Worm (Caenorhabditis elegans) whole organism, young adult: Measurements from ENCODE around the gene mics-1.

Experiments used
- B0019.2 ChIP-seq: fragments of 200-800 bp; sonication (Bioruptor generic); conservative IDR thresholded peaks from 2 replicates; pipeline ENCODE4 v1.3.6; 2022; ENCODE audit warnings: missing genetic modification reagents, missing genetic modification characterization, missing compliant biosample characterization
- B0336.3 ChIP-seq: fragments of 200-800 bp; sonication (Bioruptor generic); IDR thresholded peaks from 2 replicates; pipeline ENCODE4 v1.3.6; 2022; ENCODE audit warnings: missing genetic modification characterization, missing compliant biosample characterization
- F10E7.11 ChIP-seq: sonication (generic microtip); optimal IDR thresholded peaks from 2 replicates; lab custom pipeline; 2017; ENCODE audit warnings: mild to moderate bottlenecking, missing genetic modification characterization, moderate library complexity, missing compliant biosample characterization
- F22D6.2 ChIP-seq: sonication (generic microtip); optimal IDR thresholded peaks from 2 replicates; lab custom pipeline; 2016; ENCODE audit warnings: mild to moderate bottlenecking, missing genetic modification characterization, missing compliant biosample characterization
- F33H1.4 ChIP-seq: fragments of 200-800 bp; sonication (Bioruptor generic); IDR thresholded peaks from 2 replicates; pipeline ENCODE4 v1.3.6; 2022; ENCODE audit warnings: missing genetic modification reagents, missing genetic modification characterization, missing compliant biosample characterization
- T26A5.8 ChIP-seq: sonication (generic microtip); optimal IDR thresholded peaks from 2 replicates; lab custom pipeline; 2016; ENCODE audit warnings: missing genetic modification characterization, missing compliant biosample characterization
- Y53G8AR.9 ChIP-seq: fragments of 200-800 bp; sonication (Bioruptor generic); conservative IDR thresholded peaks from 2 replicates; pipeline ENCODE4 v1.3.6; 2022; ENCODE audit warnings: missing genetic modification reagents, missing genetic modification characterization, missing compliant biosample characterization
- Y56A3A.18 ChIP-seq: fragments of 200-800 bp; sonication (Bioruptor generic); IDR thresholded peaks from 2 replicates; pipeline ENCODE4 v1.3.6; 2022; ENCODE audit warnings: missing genetic modification reagents, missing genetic modification characterization, missing compliant biosample characterization
- attf-3 ChIP-seq: fragments of 200-800 bp; sonication (Bioruptor generic); conservative IDR thresholded peaks from 2 replicates; pipeline ENCODE4 v1.3.6; 2022; ENCODE audit warnings: missing genetic modification reagents, missing genetic modification characterization, missing compliant biosample characterization
- attf-6 ChIP-seq: fragments of 200-800 bp; sonication (Bioruptor generic); IDR thresholded peaks from 2 replicates; pipeline ENCODE4 v1.3.6; 2022; ENCODE audit warnings: missing genetic modification reagents, missing genetic modification characterization, missing compliant biosample characterization
- bed-1 ChIP-seq: fragments of 200-800 bp; sonication (Bioruptor generic); IDR thresholded peaks from 2 replicates; pipeline ENCODE4 v1.3.6; 2022; ENCODE audit warnings: missing genetic modification reagents, missing genetic modification characterization, missing compliant biosample characterization
- bed-2 ChIP-seq: fragments of 200-800 bp; sonication (Bioruptor generic); IDR thresholded peaks from 2 replicates; pipeline ENCODE4 v1.3.6; 2022; ENCODE audit warnings: missing genetic modification reagents, missing genetic modification characterization, missing compliant biosample characterization
- ccch-3 ChIP-seq: fragments of 200-800 bp; sonication (Bioruptor generic); optimal IDR thresholded peaks from 2 replicates; lab custom pipeline; 2018; ENCODE audit warnings: mild to moderate bottlenecking, missing genetic modification characterization, missing compliant biosample characterization
- cebp-1 ChIP-seq, 2 experiments: fragments of 200-800 bp in 1 of 2; sonication (Bioruptor generic) in 1 of 2; sonication (generic microtip) in 1 of 2; IDR thresholded peaks in 1 of 2; optimal IDR thresholded peaks in 1 of 2; 2 replicates each; pipeline versions ENCODE4 v1.3.6 to Lab custom; 2017 to 2022; ENCODE audit warnings: missing compliant biosample characterization in 2 of 2, missing genetic modification characterization in 2 of 2, mild to moderate bottlenecking in 1 of 2, missing genetic modification reagents in 1 of 2, moderate library complexity in 1 of 2
- cebp-2 ChIP-seq: fragments of 200-800 bp; sonication (Bioruptor generic); IDR thresholded peaks from 2 replicates; pipeline ENCODE4 v1.3.6; 2022; ENCODE audit warnings: missing genetic modification characterization, missing compliant biosample characterization
- ceh-27 ChIP-seq: fragments of 200-800 bp; sonication (Bioruptor generic); optimal IDR thresholded peaks from 2 replicates; lab custom pipeline; 2018; ENCODE audit warnings: mild to moderate bottlenecking, missing genetic modification characterization, moderate library complexity, missing compliant biosample characterization
- ceh-40 ChIP-seq: fragments of 200-800 bp; sonication (Bioruptor generic); IDR thresholded peaks from 2 replicates; pipeline ENCODE4 v1.3.6; 2022; ENCODE audit warnings: missing genetic modification characterization, missing compliant biosample characterization
- ceh-79 ChIP-seq: sonication (generic microtip); optimal IDR thresholded peaks from 2 replicates; lab custom pipeline; 2017; ENCODE audit warnings: mild to moderate bottlenecking, missing genetic modification characterization, missing compliant biosample characterization
- chd-7 ChIP-seq: sonication (generic microtip); optimal IDR thresholded peaks from 2 replicates; lab custom pipeline; 2016; ENCODE audit warnings: mild to moderate bottlenecking, missing genetic modification characterization, moderate library complexity, missing compliant biosample characterization
- dpff-1 ChIP-seq: sonication (generic microtip); optimal IDR thresholded peaks from 2 replicates; lab custom pipeline; 2017; ENCODE audit warnings: mild to moderate bottlenecking, missing genetic modification characterization, missing compliant biosample characterization
- egl-18 ChIP-seq: fragments of 200-800 bp; sonication (Bioruptor generic); IDR thresholded peaks from 2 replicates; pipeline ENCODE4 v1.3.6; 2022; ENCODE audit warnings: missing genetic modification reagents, missing genetic modification characterization, missing compliant biosample characterization
- egl-44 ChIP-seq: fragments of 200-800 bp; sonication (Bioruptor generic); IDR thresholded peaks from 2 replicates; pipeline ENCODE4 v1.3.6; 2022; ENCODE audit warnings: missing genetic modification reagents, missing genetic modification characterization, missing compliant biosample characterization
- ekl-4 ChIP-seq: fragments of 200-800 bp; sonication (Bioruptor generic); IDR thresholded peaks from 2 replicates; pipeline ENCODE4 v1.3.6; 2022; ENCODE audit warnings: missing genetic modification reagents, missing genetic modification characterization, missing compliant biosample characterization
- ets-4 ChIP-seq: fragments of 200-800 bp; sonication (Bioruptor generic); optimal IDR thresholded peaks from 2 replicates; lab custom pipeline; 2018; ENCODE audit warnings: mild to moderate bottlenecking, missing genetic modification characterization, missing compliant biosample characterization
- fkh-3 ChIP-seq: sonication (generic microtip); optimal IDR thresholded peaks from 2 replicates; lab custom pipeline; 2016; ENCODE audit warnings: mild to moderate bottlenecking, missing genetic modification characterization, missing compliant biosample characterization
- gei-17 ChIP-seq: fragments of 200-800 bp; sonication (Bioruptor generic); optimal IDR thresholded peaks from 2 replicates; lab custom pipeline; 2018; ENCODE audit warnings: mild to moderate bottlenecking, missing genetic modification characterization, missing compliant biosample characterization
- hlh-26 ChIP-seq: fragments of 200-800 bp; sonication (Bioruptor generic); conservative IDR thresholded peaks from 2 replicates; pipeline ENCODE4 v1.3.6; 2022; ENCODE audit warnings: missing genetic modification reagents, missing genetic modification characterization, missing compliant biosample characterization
- lag-1 ChIP-seq: fragments of 200-800 bp; sonication (Bioruptor generic); IDR thresholded peaks from 2 replicates; pipeline ENCODE4 v1.3.6; 2022; ENCODE audit warnings: missing genetic modification reagents, missing genetic modification characterization, missing compliant biosample characterization
- let-526 ChIP-seq: fragments of 200-800 bp; sonication (Bioruptor generic); IDR thresholded peaks from 2 replicates; pipeline ENCODE4 v1.3.6; 2022; ENCODE audit warnings: missing genetic modification reagents, missing genetic modification characterization, missing compliant biosample characterization
- lsl-1 ChIP-seq: fragments of 200-800 bp; sonication (Bioruptor generic); optimal IDR thresholded peaks from 2 replicates; lab custom pipeline; 2018; ENCODE audit warnings: mild to moderate bottlenecking, missing genetic modification characterization, moderate library complexity, missing compliant biosample characterization
- lsy-27 ChIP-seq: sonication (generic microtip); optimal IDR thresholded peaks from 2 replicates; lab custom pipeline; 2017; ENCODE audit warnings: missing genetic modification characterization, mild to moderate bottlenecking, missing compliant biosample characterization, antibody characterized with exemption, missing genotype, borderline replicate concordance; ENCODE audit not compliant: insufficient read depth
- madf-10 ChIP-seq: sonication (generic microtip); optimal IDR thresholded peaks from 2 replicates; lab custom pipeline; 2016; ENCODE audit warnings: mild to moderate bottlenecking, missing genetic modification characterization, missing compliant biosample characterization
- madf-3 ChIP-seq: fragments of 200-800 bp; sonication (Bioruptor generic); IDR thresholded peaks from 2 replicates; pipeline ENCODE4 v1.3.6; 2022; ENCODE audit warnings: missing genetic modification reagents, missing genetic modification characterization, missing compliant biosample characterization
- mel-28 ChIP-seq: sonication (generic microtip); optimal IDR thresholded peaks from 2 replicates; lab custom pipeline; 2016; ENCODE audit warnings: borderline replicate concordance, mild to moderate bottlenecking, missing genetic modification characterization, missing compliant biosample characterization
- mes-4 ChIP-seq: sonication (generic microtip); optimal IDR thresholded peaks from 2 replicates; lab custom pipeline; 2016; ENCODE audit warnings: missing genotype, missing genetic modification characterization, missing compliant biosample characterization
- mxl-1 ChIP-seq: sonication (generic microtip); optimal IDR thresholded peaks from 2 replicates; lab custom pipeline; 2016; ENCODE audit warnings: missing genetic modification characterization, missing compliant biosample characterization
- nfyb-1 ChIP-seq: fragments of 200-800 bp; sonication (Bioruptor generic); IDR thresholded peaks from 2 replicates; pipeline ENCODE4 v1.3.6; 2022; ENCODE audit warnings: missing genetic modification reagents, missing genetic modification characterization, missing compliant biosample characterization
- nhr-120 ChIP-seq: fragments of 200-800 bp; sonication (Bioruptor generic); IDR thresholded peaks from 2 replicates; pipeline ENCODE4 v1.3.6; 2022; ENCODE audit warnings: missing genetic modification characterization, missing compliant biosample characterization
- nhr-80 ChIP-seq: sonication (generic microtip); optimal IDR thresholded peaks from 2 replicates; lab custom pipeline; 2016; ENCODE audit warnings: missing genetic modification characterization, missing compliant biosample characterization
- pha-4 ChIP-seq: fragments of 150-350 bp; sonication (generic microtip); optimal IDR thresholded peaks from 2 replicates; lab custom pipeline; 2014; ENCODE audit warnings: missing biosample characterization, missing genetic modification reagents, missing genetic modification characterization
- sea-2 ChIP-seq: fragments of 200-800 bp; sonication (Bioruptor generic); IDR thresholded peaks from 2 replicates; pipeline ENCODE4 v1.3.6; 2022; ENCODE audit warnings: missing genetic modification characterization, missing compliant biosample characterization
- snpc-4 ChIP-seq, 5 experiments: fragments of 150-350 bp in 1 of 5; sonication (generic microtip) in 4 of 5; optimal IDR thresholded peaks; 2 replicates each; lab custom pipeline; 2014 to 2018; ENCODE audit warnings: missing genetic modification characterization in 5 of 5, missing biosample characterization in 3 of 5, antibody characterized with exemption in 2 of 5, mild to moderate bottlenecking in 2 of 5, missing compliant biosample characterization in 2 of 5, missing genotype in 2 of 5, moderate library complexity in 2 of 5, missing genetic modification reagents in 1 of 5
- tbp1 ChIP-seq: fragments of 200-800 bp; sonication (Bioruptor generic); optimal IDR thresholded peaks from 2 replicates; lab custom pipeline; 2018; ENCODE audit warnings: mild to moderate bottlenecking, missing genetic modification characterization, missing compliant biosample characterization
- tbx-9 ChIP-seq: sonication (generic microtip); optimal IDR thresholded peaks from 2 replicates; lab custom pipeline; 2016; ENCODE audit warnings: borderline replicate concordance, missing genetic modification characterization, inconsistent platforms, missing compliant biosample characterization
- tlf-1 ChIP-seq: fragments of 200-800 bp; sonication (Bioruptor generic); optimal IDR thresholded peaks from 2 replicates; lab custom pipeline; 2018; ENCODE audit warnings: mild to moderate bottlenecking, missing genetic modification characterization, missing compliant biosample characterization
- xnd-1 ChIP-seq: sonication (generic microtip); optimal IDR thresholded peaks from 2 replicates; lab custom pipeline; 2016; ENCODE audit warnings: missing genotype, missing genetic modification reagents, missing genetic modification characterization, missing compliant biosample characterization
- zfh-2 ChIP-seq: fragments of 200-800 bp; sonication (Bioruptor generic); conservative IDR thresholded peaks from 2 replicates; pipeline ENCODE4 v1.3.6; 2022; ENCODE audit warnings: missing genetic modification reagents, missing genetic modification characterization, missing compliant biosample characterization
- zim-3 ChIP-seq: sonication (generic microtip); optimal IDR thresholded peaks from 2 replicates; lab custom pipeline; 2017; ENCODE audit warnings: mild to moderate bottlenecking, missing genetic modification characterization, moderate library complexity, missing compliant biosample characterization

The mics-1 gene

ce11 chrV:10536808-10537207, 41.3 kb downstream of the mics-1 start (continued):
- TF ChIP-seq bed-2 (GFP tag; lab: Robert Waterston, UW), result no peak
- TF ChIP-seq Y53G8AR.9 (GFP tag; lab: Robert Waterston, UW), result peak; percentile 81
- TF ChIP-seq egl-18 (GFP tag; lab: Robert Waterston, UW), result no peak
- peak; percentile 48 for TF ChIP-seq chd-7 (tag; lab: Kevin White, UChicago)
- peak; percentile 75 for TF ChIP-seq nhr-80 (tag; lab: Kevin White, UChicago)
- 0 out of 2 replicates have a peak, but pooled peaks have one; percentile 65 for TF ChIP-seq let-526 (GFP tag; lab: Robert Waterston, UW)
- TF ChIP-seq gei-17 (GFP tag; lab: Kevin White, UChicago), result no peak
- TF ChIP-seq ccch-3 (GFP tag; lab: Kevin White, UChicago), result no peak
- no peak for TF ChIP-seq dpff-1 (tag; lab: Kevin White, UChicago)
- TF ChIP-seq zim-3 (tag; lab: Kevin White, UChicago), result no peak
- no peak for TF ChIP-seq lag-1
- no peak for TF ChIP-seq cebp-2 (GFP tag; lab: Robert Waterston, UW)
- no peak for TF ChIP-seq mxl-1 (tag; lab: Kevin White, UChicago)
- TF ChIP-seq F22D6.2 (tag; lab: Kevin White, UChicago), result no peak
- TF ChIP-seq tbx-9, result no peak
- peak; percentile 42; the same call in 1 of the 2 replicates for TF ChIP-seq B0336.3
- TF ChIP-seq bed-1, result no peak
- TF ChIP-seq cebp-1 (GFP tag; IDR thresholded peaks at IDR 0.05; lab: Robert Waterston, UW), result 0 out of 2 replicates have a peak, but pooled peaks have one; percentile 46
- peak; percentile 90 for TF ChIP-seq cebp-1 (tag; optimal IDR thresholded peaks at IDR 0.05; lab: Kevin White, UChicago)
- no peak for TF ChIP-seq ceh-79
- TF ChIP-seq sea-2, result no peak
- no peak for TF ChIP-seq mes-4
- no peak for TF ChIP-seq lsy-27 (tag; lab: Kevin White, UChicago)
- TF ChIP-seq ceh-40 (GFP tag; lab: Robert Waterston, UW), result no peak
- TF ChIP-seq B0019.2, result no peak
- TF ChIP-seq lsl-1 (GFP tag; lab: Kevin White, UChicago), result peak; percentile 30
- 0 out of 2 replicates have a peak, but pooled peaks have one; percentile 40 for TF ChIP-seq F33H1.4
- TF ChIP-seq xnd-1 (tag; lab: Kevin White, UChicago), result no peak
- TF ChIP-seq ekl-4 (GFP tag; lab: Robert Waterston, UW), result peak; percentile 79
- TF ChIP-seq fkh-3 (tag; lab: Kevin White, UChicago), result no peak
- peak; percentile 82 for TF ChIP-seq nfyb-1 (GFP tag; lab: Robert Waterston, UW)
- no peak for TF ChIP-seq ets-4 (GFP tag; lab: Kevin White, UChicago)
- no peak for TF ChIP-seq mel-28 (tag; lab: Kevin White, UChicago)
- no peak for TF ChIP-seq hlh-26 (GFP tag; lab: Robert Waterston, UW)
- TF ChIP-seq egl-44 (GFP tag; lab: Robert Waterston, UW), result no peak
- TF ChIP-seq Y56A3A.18 (GFP tag; lab: Robert Waterston, UW), result no peak
- TF ChIP-seq zfh-2 (GFP tag; lab: Robert Waterston, UW), result peak; percentile 90
- no peak for TF ChIP-seq snpc-4 (GFP tag; optimal IDR thresholded peaks at IDR 0.05; lab: Kevin White, UChicago)
- peak in 2 of 4 experiments; percentile 63 to 77 for TF ChIP-seq snpc-4 (tag; optimal IDR thresholded peaks at IDR 0.05; lab: Kevin White, UChicago)
- TF ChIP-seq pha-4 (tag; lab: Kevin White, UChicago), result no peak
- no peak for TF ChIP-seq F10E7.11 (tag; lab: Kevin White, UChicago)
- no peak for TF ChIP-seq attf-6 (GFP tag; lab: Robert Waterston, UW)
- TF ChIP-seq tlf-1, result peak; percentile 55
- no peak for TF ChIP-seq nhr-120 (GFP tag; lab: Robert Waterston, UW)
- no peak for TF ChIP-seq madf-3 (GFP tag; lab: Robert Waterston, UW)
- TF ChIP-seq tbp1 (GFP tag; lab: Kevin White, UChicago), result peak; percentile 54
- 0 out of 2 replicates have a peak, but pooled peaks have one; percentile 59 for TF ChIP-seq attf-3 (GFP tag; lab: Robert Waterston, UW)
- TF ChIP-seq T26A5.8 (tag; lab: Kevin White, UChicago), result no peak
- peak; percentile 63 for TF ChIP-seq madf-10 (tag; lab: Kevin White, UChicago)
- peak; percentile 88 for TF ChIP-seq ceh-27 (GFP tag; lab: Kevin White, UChicago)
